Fruit fly (Drosophila melanogaster) whole organism, prepupa: ENCODE results near the gene CG42819.

Experiments
- Blimp-1 ChIP-seq: fragments of 200-800 bp; sonication (Bioruptor generic); optimal IDR thresholded peaks from 3 replicates; lab custom pipeline; 2017; ENCODE audit warnings: missing biosample characterization, missing genetic modification characterization, mild to moderate bottlenecking, moderate library complexity, missing genetic modification reagents
- CG10631 ChIP-seq: fragments of 200-800 bp; sonication (Bioruptor generic); optimal IDR thresholded peaks from 2 replicates; lab custom pipeline; 2016; ENCODE audit warnings: missing biosample characterization, missing genetic modification characterization
- CG11762 ChIP-seq: fragments of 200-800 bp; sonication (Bioruptor generic); optimal IDR thresholded peaks from 3 replicates; lab custom pipeline; 2016; ENCODE audit warnings: missing biosample characterization, missing genetic modification characterization; ENCODE audit not compliant: insufficient read depth
- CG15336 ChIP-seq: fragments of 200-800 bp; sonication (Bioruptor generic); IDR thresholded peaks from 2 replicates; pipeline ENCODE4 v1.3.6; 2022; ENCODE audit warnings: missing biosample characterization, missing genetic modification characterization
- CG1621 ChIP-seq: fragments of 200-800 bp; sonication (Bioruptor generic); optimal IDR thresholded peaks from 3 replicates; lab custom pipeline; 2018; ENCODE audit warnings: missing biosample characterization, mild to moderate bottlenecking, missing genetic modification characterization
- CG3032 ChIP-seq: fragments of 200-800 bp; optimal IDR thresholded peaks from 2 replicates; lab custom pipeline; 2019; ENCODE audit warnings: missing biosample characterization, mild to moderate bottlenecking, missing genetic modification characterization, moderate library complexity
- CG31627 ChIP-seq: fragments of 200-800 bp; sonication (Bioruptor generic); optimal IDR thresholded peaks from 3 replicates; lab custom pipeline; 2016; ENCODE audit warnings: missing biosample characterization, missing genetic modification characterization
- CG34406 ChIP-seq: fragments of 200-800 bp; sonication (Bioruptor generic); optimal IDR thresholded peaks from 3 replicates; lab custom pipeline; 2016; ENCODE audit warnings: missing biosample characterization, missing genetic modification characterization
- CG4318 ChIP-seq: fragments of 200-800 bp; sonication (Bioruptor generic); optimal IDR thresholded peaks from 3 replicates; lab custom pipeline; 2017; ENCODE audit warnings: missing biosample characterization, mild to moderate bottlenecking, missing genetic modification characterization
- CG6163 ChIP-seq: fragments of 200-800 bp; sonication (Bioruptor generic); IDR thresholded peaks from 3 replicates; pipeline ENCODE4 v1.3.6; 2022; ENCODE audit warnings: missing biosample characterization, missing genetic modification characterization
- CG6276 ChIP-seq: fragments of 200-800 bp; sonication (Bioruptor generic); optimal IDR thresholded peaks from 2 replicates; lab custom pipeline; 2017; ENCODE audit warnings: missing biosample characterization, mild to moderate bottlenecking, missing genetic modification characterization
- CG6808 ChIP-seq: fragments of 200-800 bp; sonication (Bioruptor generic); optimal IDR thresholded peaks from 3 replicates; lab custom pipeline; 2017; ENCODE audit warnings: missing biosample characterization, missing genetic modification characterization, mild to moderate bottlenecking, moderate library complexity, missing genetic modification reagents
- CG6854 ChIP-seq: fragments of 200-800 bp; sonication (Bioruptor generic); optimal IDR thresholded peaks from 2 replicates; lab custom pipeline; 2017; ENCODE audit warnings: missing biosample characterization, mild to moderate bottlenecking, missing genetic modification characterization
- CG8119 ChIP-seq: fragments of 200-800 bp; sonication (Bioruptor generic); IDR thresholded peaks from 3 replicates; pipeline ENCODE4 v1.3.6; 2022; ENCODE audit warnings: missing biosample characterization, missing genetic modification characterization
- CG8319 ChIP-seq: fragments of 200-800 bp; sonication (Bioruptor generic); optimal IDR thresholded peaks from 3 replicates; lab custom pipeline; 2016; ENCODE audit warnings: missing biosample characterization, missing genetic modification characterization
- CG8632 ChIP-seq: fragments of 200-800 bp; sonication (Bioruptor generic); optimal IDR thresholded peaks from 3 replicates; lab custom pipeline; 2016; ENCODE audit warnings: missing biosample characterization, missing genetic modification characterization
- CG9139 ChIP-seq: fragments of 200-800 bp; sonication (Bioruptor generic); optimal IDR thresholded peaks from 3 replicates; lab custom pipeline; 2017; ENCODE audit warnings: missing biosample characterization, mild to moderate bottlenecking, missing genetic modification characterization
- Eip75B ChIP-seq: fragments of 200-800 bp; sonication (Bioruptor generic); optimal IDR thresholded peaks from 3 replicates; lab custom pipeline; 2016; ENCODE audit warnings: missing biosample characterization, missing genetic modification characterization
- Eip78C ChIP-seq: fragments of 200-800 bp; sonication (Bioruptor generic); peaks from one replicate; lab custom pipeline; 2016; ENCODE audit warnings: missing biosample characterization, missing genetic modification characterization
- Ets21C ChIP-seq: fragments of 200-800 bp; sonication (Bioruptor generic); optimal IDR thresholded peaks from 3 replicates; lab custom pipeline; 2016; ENCODE audit warnings: missing biosample characterization, missing genetic modification characterization
- Ets96B ChIP-seq: fragments of 200-800 bp; optimal IDR thresholded peaks from 2 replicates; lab custom pipeline; 2019; ENCODE audit warnings: missing biosample characterization, mild to moderate bottlenecking, missing genetic modification characterization, moderate library complexity
- Hr4 ChIP-seq: fragments of 200-800 bp; sonication (Bioruptor generic); optimal IDR thresholded peaks from 3 replicates; lab custom pipeline; 2016; ENCODE audit warnings: missing biosample characterization, missing genetic modification characterization
- Lpt ChIP-seq: fragments of 200-800 bp; sonication (Bioruptor generic); optimal IDR thresholded peaks from 3 replicates; lab custom pipeline; 2016; ENCODE audit warnings: missing biosample characterization, missing genetic modification characterization
- Met ChIP-seq: fragments of 200-800 bp; sonication (Bioruptor generic); optimal IDR thresholded peaks from 3 replicates; lab custom pipeline; 2016; ENCODE audit warnings: missing biosample characterization, missing genetic modification characterization
- OdsH ChIP-seq: fragments of 200-800 bp; sonication (Bioruptor generic); optimal IDR thresholded peaks from 3 replicates; lab custom pipeline; 2016; ENCODE audit warnings: missing biosample characterization, missing genetic modification characterization
- Smox ChIP-seq: fragments of 200-800 bp; sonication (Bioruptor generic); optimal IDR thresholded peaks from 3 replicates; lab custom pipeline; 2016; ENCODE audit warnings: missing biosample characterization, missing genetic modification characterization
- Sox14 ChIP-seq: fragments of 200-800 bp; sonication (Bioruptor generic); optimal IDR thresholded peaks from 3 replicates; lab custom pipeline; 2016; ENCODE audit warnings: missing biosample characterization, missing genetic modification characterization
- achi ChIP-seq: fragments of 200-800 bp; sonication (Bioruptor generic); optimal IDR thresholded peaks from 3 replicates; lab custom pipeline; 2016; ENCODE audit warnings: missing biosample characterization, missing genetic modification characterization
- acj6 ChIP-seq: fragments of 200-800 bp; sonication (Bioruptor generic); optimal IDR thresholded peaks from 3 replicates; lab custom pipeline; 2016; ENCODE audit warnings: missing biosample characterization, missing genetic modification characterization
- cyc ChIP-seq: fragments of 200-800 bp; sonication (Bioruptor generic); optimal IDR thresholded peaks from 3 replicates; lab custom pipeline; 2016; ENCODE audit warnings: missing biosample characterization, missing genetic modification characterization
- dsx ChIP-seq: fragments of 200-800 bp; optimal IDR thresholded peaks from 3 replicates; lab custom pipeline; 2019; ENCODE audit warnings: missing biosample characterization, mild to moderate bottlenecking, missing genetic modification characterization, moderate library complexity; ENCODE audit not compliant: poor library complexity, severe bottlenecking
- eg ChIP-seq: fragments of 200-800 bp; sonication (Bioruptor generic); IDR thresholded peaks from 3 replicates; pipeline ENCODE4 v1.3.6; 2022; ENCODE audit warnings: missing biosample characterization, missing genetic modification characterization
- esn ChIP-seq: fragments of 200-800 bp; sonication (Bioruptor generic); optimal IDR thresholded peaks from 2 replicates; lab custom pipeline; 2016; ENCODE audit warnings: missing biosample characterization, mild to moderate bottlenecking, missing genetic modification characterization, moderate library complexity
- fkh ChIP-seq: fragments of 200-800 bp; sonication (Bioruptor generic); optimal IDR thresholded peaks from 3 replicates; lab custom pipeline; 2017; ENCODE audit warnings: missing biosample characterization, mild to moderate bottlenecking, missing genetic modification characterization, moderate library complexity
- lz ChIP-seq: fragments of 200-800 bp; sonication (Bioruptor generic); optimal IDR thresholded peaks from 3 replicates; lab custom pipeline; 2016; ENCODE audit warnings: missing biosample characterization, missing genetic modification characterization
- pdm3 ChIP-seq: fragments of 200-800 bp; sonication (Bioruptor generic); optimal IDR thresholded peaks from 3 replicates; lab custom pipeline; 2016; ENCODE audit warnings: missing biosample characterization, missing genetic modification characterization
- salr ChIP-seq, 2 experiments: fragments of 200-800 bp; sonication (Bioruptor generic); optimal IDR thresholded peaks; 3 replicates each; lab custom pipeline; 2016 to 2018; ENCODE audit warnings: missing biosample characterization in 2 of 2, missing genetic modification characterization in 2 of 2, mild to moderate bottlenecking in 1 of 2
- spab ChIP-seq: fragments of 200-800 bp; sonication (Bioruptor generic); optimal IDR thresholded peaks from 2 replicates; lab custom pipeline; 2017; ENCODE audit warnings: missing biosample characterization, mild to moderate bottlenecking, missing genetic modification characterization, missing genetic modification reagents
- ss ChIP-seq, 2 experiments: fragments of 200-800 bp; sonication (Bioruptor generic); optimal IDR thresholded peaks; 2 replicates in 1 of 2; 3 replicates in 1 of 2; lab custom pipeline; 2017 to 2018; ENCODE audit warnings: mild to moderate bottlenecking in 2 of 2, missing biosample characterization in 2 of 2, missing genetic modification characterization in 2 of 2, moderate library complexity in 1 of 2
- svp ChIP-seq: fragments of 200-800 bp; sonication (Bioruptor generic); peaks from one replicate; lab custom pipeline; 2016; ENCODE audit warnings: missing biosample characterization, missing genetic modification characterization
- topi ChIP-seq: fragments of 200-800 bp; sonication (Bioruptor generic); optimal IDR thresholded peaks from 3 replicates; lab custom pipeline; 2016; ENCODE audit warnings: missing biosample characterization, missing genetic modification characterization

CG42819 gene

DNA sequence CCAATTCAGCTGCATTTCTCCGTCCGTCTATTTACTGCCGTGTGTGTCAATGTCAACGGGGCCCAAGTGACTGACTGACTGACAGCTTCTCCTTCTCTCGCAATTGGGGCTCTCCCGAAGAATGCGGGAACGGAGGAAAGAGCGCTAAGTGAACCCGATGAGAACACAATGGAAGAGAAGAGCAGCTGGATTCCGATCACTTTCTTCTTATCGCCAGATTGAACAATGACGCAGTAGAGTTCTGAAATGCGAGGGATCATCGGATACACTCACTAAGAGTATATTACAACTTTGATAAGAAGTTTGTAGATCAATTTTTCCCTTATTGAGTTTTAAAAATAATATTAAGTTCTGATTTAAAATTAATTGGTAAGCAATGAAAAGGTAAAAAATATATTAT, 22.4 kb upstream of the CG42819 start, which contains the start of gene Naglu (continued):
- no peak for TF ChIP-seq ss (GFP tag; optimal IDR thresholded peaks at IDR 0.05; lab: Kevin White, UChicago)
- TF ChIP-seq Ets21C (GFP tag; lab: Kevin White, UChicago): no peak
- TF ChIP-seq svp (GFP tag; lab: Kevin White, UChicago): peak; percentile 93
- TF ChIP-seq OdsH: no peak
- TF ChIP-seq CG8119 (GFP tag; lab: Robert Waterston, UW): no peak
- TF ChIP-seq Sox14 (GFP tag; lab: Kevin White, UChicago): no peak
- TF ChIP-seq pdm3: no peak
- peak; percentile 32 for TF ChIP-seq CG8632 (GFP tag; lab: Kevin White, UChicago)
- TF ChIP-seq spab (GFP tag; lab: Kevin White, UChicago): no peak
- TF ChIP-seq Met (GFP tag; lab: Kevin White, UChicago): no peak
- TF ChIP-seq CG34406 (GFP tag; lab: Kevin White, UChicago): no peak
- TF ChIP-seq CG4318 (GFP tag; lab: Kevin White, UChicago): no peak
- no peak for TF ChIP-seq lz (GFP tag; lab: Kevin White, UChicago)

DNA sequence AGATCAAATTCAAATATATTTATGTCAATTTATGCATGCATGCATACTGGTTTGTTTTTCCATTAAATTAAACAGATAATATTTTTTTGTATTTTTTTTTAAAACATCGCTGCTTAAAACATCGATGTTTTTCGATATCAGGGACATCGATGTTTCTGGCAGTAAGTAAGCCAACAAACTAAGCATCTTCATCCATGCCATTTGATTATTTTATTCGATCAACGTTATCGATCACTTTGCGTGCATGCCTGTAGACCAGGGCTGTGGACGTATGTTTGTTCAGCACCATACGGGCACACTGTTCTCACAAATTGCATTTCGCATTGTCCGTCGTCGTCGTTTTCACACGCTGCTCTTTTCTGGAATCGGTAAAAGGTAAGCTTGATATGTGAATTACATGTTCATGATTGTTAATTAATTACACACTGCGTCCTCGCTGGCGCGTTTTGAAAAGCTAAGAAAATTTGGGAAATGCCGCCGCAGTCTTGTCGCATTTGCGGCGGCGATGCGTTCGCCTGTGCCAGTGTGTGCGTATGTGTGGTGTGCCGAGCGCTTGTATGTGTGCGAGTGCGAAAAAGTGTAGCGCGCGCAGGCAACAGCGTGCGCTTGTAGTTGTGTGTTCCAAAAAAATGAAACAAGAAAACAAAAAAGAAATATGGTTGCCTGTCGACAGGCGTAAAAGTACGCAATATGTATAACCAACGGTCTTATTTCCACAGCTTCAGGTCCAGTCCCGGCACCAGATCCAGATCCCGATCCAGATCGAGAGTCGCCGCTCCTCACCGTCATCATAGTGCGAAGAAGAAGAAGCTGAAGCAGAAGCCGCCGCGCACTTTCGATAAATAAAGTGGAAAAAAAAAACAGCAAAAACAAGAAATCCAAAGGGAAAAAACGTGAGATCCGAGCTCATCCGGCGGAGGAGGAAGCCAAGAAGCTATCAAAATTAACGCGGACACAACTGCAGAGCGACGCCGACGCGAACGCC, 14.4 kb upstream of the CG42819 start, which contains the start of gene emb:
TSS of gene emb (plus strand) at position 288 of the 985 bp plus-strand sequence.
- TF ChIP-seq CG11762 (GFP tag; lab: Kevin White, UChicago) (no peak), OdsH (peak; percentile 30), Lpt (no peak), achi (GFP tag; lab: Kevin White, UChicago) (no peak), salr (GFP tag; optimal IDR thresholded peaks at IDR 0.05; lab: Kevin White, UChicago) (no peak), lz (GFP tag; lab: Kevin White, UChicago) (peak; percentile 36), CG6276 (no peak), Smox (GFP tag; lab: Kevin White, UChicago) (no peak), Met (GFP tag; lab: Kevin White, UChicago) (no peak), Ets96B (tag; lab: Kevin White, UChicago) (peak; percentile 50), CG3032 (peak; percentile 51), topi (peak; percentile 22), Eip78C (peak; percentile 83), eg (peak; percentile 76), CG8319 (GFP tag; lab: Kevin White, UChicago) (no peak), CG31627 (GFP tag; lab: Kevin White, UChicago) (peak; percentile 62), CG6808 (GFP tag; lab: Kevin White, UChicago) (peak; percentile 76), CG15336 (peak; percentile 62), CG6163 (GFP tag; lab: Robert Waterston, UW) (peak; percentile 79), acj6 (no peak), Blimp-1 (peak; percentile 11), dsx (peak; percentile 66), esn (peak; percentile 57), CG34406 (GFP tag; lab: Kevin White, UChicago) (peak; percentile 51), CG8119 (GFP tag; lab: Robert Waterston, UW) (peak; percentile 79), Eip75B (GFP tag; lab: Kevin White, UChicago) (no peak), Ets21C (GFP tag; lab: Kevin White, UChicago) (peak; percentile 37), cyc (GFP tag; lab: Kevin White, UChicago) (peak; percentile 37), Hr4 (GFP tag; lab: Kevin White, UChicago) (no peak), CG9139 (GFP tag; lab: Kevin White, UChicago) (no peak), Sox14 (GFP tag; lab: Kevin White, UChicago) (peak; percentile 70), CG1621 (no peak), fkh (GFP tag; lab: Kevin White, UChicago) (peak; percentile 99), CG10631 (peak; percentile 58), ss (GFP tag; optimal IDR thresholded peaks at IDR 0.05; lab: Kevin White, UChicago) (peak in 1 of 2 experiments; percentile 89), CG6854 (GFP tag; lab: Kevin White, UChicago) (peak; percentile 69)
